Worm (Caenorhabditis elegans): Measurements from ENCODE around the gene unc-3.

- no peak for TF ChIP-seq flt-1 (GFP tag; IDR thresholded peaks at IDR 0.05)
- TF ChIP-seq T22C8.4 (GFP tag; IDR thresholded peaks at IDR 0.05) = no peak
- no peak for TF ChIP-seq med-1 (GFP tag; optimal IDR thresholded peaks at IDR 0.05; ENCODE audit: insufficient read depth)
- TF ChIP-seq cog-1 (tag; optimal IDR thresholded peaks at IDR 0.05) = no peak
- TF ChIP-seq ref-1 (GFP tag; conservative IDR thresholded peaks at IDR 0.05) = no peak
- no peak for TF ChIP-seq ztf-23 (GFP tag; IDR thresholded peaks at IDR 0.05)
- no peak for TF ChIP-seq tab-1 (GFP tag; IDR thresholded peaks at IDR 0.05)
- no peak for TF ChIP-seq ztf-29 (GFP tag; IDR thresholded peaks at IDR 0.05)
- no peak for TF ChIP-seq klf-2 (GFP tag; conservative IDR thresholded peaks at IDR 0.05)
Observed at ce11 chrX:14771682-14772081, 1.7 kb upstream of the unc-3 start, which contains the start of gene Y16B4A.2.

All from whole organism, midembryonic.